Fruit fly (Drosophila melanogaster) whole organism, embryonic: ENCODE results near the gene Lasp.

ENCODE experiments used
- Atf-2 ChIP-seq: fragments of 200-800 bp; sonication (Bioruptor generic); optimal IDR thresholded peaks from 2 replicates; lab custom pipeline; 2016; ENCODE audit warnings: missing biosample characterization, missing genetic modification characterization
- CG10209 ChIP-seq: fragments of 200-800 bp; sonication (Bioruptor generic); optimal IDR thresholded peaks from 3 replicates; lab custom pipeline; 2017; ENCODE audit warnings: missing biosample characterization, mild to moderate bottlenecking, missing genetic modification characterization, missing genetic modification reagents
- CG10366 ChIP-seq: fragments of 200-800 bp; sonication (Bioruptor generic); IDR thresholded peaks from 2 replicates; pipeline ENCODE4 v1.3.6; 2022; ENCODE audit warnings: missing biosample characterization, missing genetic modification characterization
- CG10979 ChIP-seq: fragments of 200-800 bp; sonication (Bioruptor generic); optimal IDR thresholded peaks from 2 replicates; lab custom pipeline; 2018; ENCODE audit warnings: missing biosample characterization, mild to moderate bottlenecking, missing genetic modification characterization, moderate library complexity
- CG11247 ChIP-seq: fragments of 200-800 bp; sonication (Bioruptor generic); IDR thresholded peaks from 2 replicates; pipeline ENCODE4 v1.3.6; 2022; ENCODE audit warnings: missing biosample characterization, missing genetic modification characterization
- CG12391 ChIP-seq: fragments of 200-800 bp; sonication (Bioruptor generic); optimal IDR thresholded peaks from 3 replicates; lab custom pipeline; 2018; ENCODE audit warnings: missing biosample characterization, mild to moderate bottlenecking, missing genetic modification characterization, moderate library complexity
- CG12942 ChIP-seq: fragments of 200-800 bp; sonication (Bioruptor generic); optimal IDR thresholded peaks from 3 replicates; lab custom pipeline; 2016; ENCODE audit warnings: missing biosample characterization, missing genetic modification characterization
- CG13287 ChIP-seq: fragments of 200-800 bp; sonication (Bioruptor generic); IDR thresholded peaks from 2 replicates; pipeline ENCODE4 v1.3.6; 2022; ENCODE audit warnings: missing biosample characterization, missing genetic modification characterization; ENCODE audit not compliant: partially characterized antibody
- CG14710 ChIP-seq: fragments of 200-800 bp; sonication (Bioruptor generic); optimal IDR thresholded peaks from 3 replicates; lab custom pipeline; 2019; ENCODE audit warnings: missing biosample characterization, mild to moderate bottlenecking, missing genetic modification characterization, moderate library complexity
- CG15601 ChIP-seq: fragments of 200-800 bp; sonication (Bioruptor generic); optimal IDR thresholded peaks from 3 replicates; lab custom pipeline; 2019; ENCODE audit warnings: missing biosample characterization, mild to moderate bottlenecking, missing genetic modification characterization, moderate library complexity
- CG1603 ChIP-seq: fragments of 200-800 bp; sonication (Bioruptor generic); optimal IDR thresholded peaks from 2 replicates; lab custom pipeline; 2019; ENCODE audit warnings: missing biosample characterization, mild to moderate bottlenecking, missing genetic modification characterization, moderate library complexity
- CG17385 ChIP-seq: fragments of 200-800 bp; sonication (Bioruptor generic); optimal IDR thresholded peaks from 3 replicates; lab custom pipeline; 2018; ENCODE audit warnings: missing biosample characterization, mild to moderate bottlenecking, missing genetic modification characterization
- CG17612 ChIP-seq: fragments of 200-800 bp; sonication (Bioruptor generic); IDR thresholded peaks from 2 replicates; pipeline ENCODE4 v1.3.6; 2022; ENCODE audit warnings: missing biosample characterization, missing genetic modification characterization
- CG2678 ChIP-seq: fragments of 200-800 bp; sonication (Bioruptor generic); optimal IDR thresholded peaks from 3 replicates; lab custom pipeline; 2019; ENCODE audit warnings: missing biosample characterization, mild to moderate bottlenecking, missing genetic modification characterization, moderate library complexity
- CG34376 ChIP-seq: fragments of 200-800 bp; sonication (Bioruptor generic); optimal IDR thresholded peaks from 2 replicates; lab custom pipeline; 2018; ENCODE audit warnings: missing biosample characterization, mild to moderate bottlenecking, missing genetic modification characterization
- CG4707 ChIP-seq: fragments of 200-800 bp; sonication (Bioruptor generic); optimal IDR thresholded peaks from 2 replicates; lab custom pipeline; 2018; ENCODE audit warnings: missing biosample characterization, mild to moderate bottlenecking, missing genetic modification characterization, moderate library complexity
- CG6813 ChIP-seq: fragments of 200-800 bp; sonication (Bioruptor generic); optimal IDR thresholded peaks from 2 replicates; lab custom pipeline; 2017; ENCODE audit warnings: missing biosample characterization, missing genetic modification characterization, mild to moderate bottlenecking, moderate library complexity, missing genetic modification reagents
- CG7963 ChIP-seq: fragments of 200-800 bp; sonication (Bioruptor generic); IDR thresholded peaks from 3 replicates; pipeline ENCODE4 v1.3.6; 2022; ENCODE audit warnings: missing biosample characterization, missing genetic modification characterization; ENCODE audit not compliant: partially characterized antibody
- CG8089 ChIP-seq: fragments of 200-800 bp; sonication (Bioruptor generic); optimal IDR thresholded peaks from 3 replicates; lab custom pipeline; 2016; ENCODE audit warnings: missing biosample characterization, missing genetic modification characterization
- CG9932 ChIP-seq: fragments of 200-800 bp; sonication (Bioruptor generic); IDR thresholded peaks from 2 replicates; pipeline ENCODE4 v1.3.6; 2022; ENCODE audit warnings: missing biosample characterization, missing genetic modification characterization
- CkIIα-i1 ChIP-seq: fragments of 200-800 bp; sonication (Bioruptor generic); IDR thresholded peaks from 2 replicates; pipeline ENCODE4 v1.3.6; 2022; ENCODE audit warnings: missing biosample characterization, missing genetic modification characterization
- Dip3 ChIP-seq: fragments of 200-800 bp; sonication (Bioruptor generic); optimal IDR thresholded peaks from 3 replicates; lab custom pipeline; 2016; ENCODE audit warnings: missing biosample characterization, missing genetic modification characterization
- Eip74EF ChIP-seq, 2 experiments: fragments of 200-800 bp in 1 of 2; fragments of >200 bp in 1 of 2; sonication (Bioruptor generic) in 1 of 2; optimal IDR thresholded peaks; 2 replicates each; lab custom pipeline; 2017 to 2019; ENCODE audit warnings: missing biosample characterization in 2 of 2, missing genetic modification characterization in 2 of 2, mild to moderate bottlenecking in 1 of 2, moderate library complexity in 1 of 2
- HLH54F ChIP-seq: fragments of 200-800 bp; sonication (Bioruptor generic); optimal IDR thresholded peaks from 3 replicates; lab custom pipeline; 2016; ENCODE audit warnings: missing biosample characterization, missing genetic modification characterization
- Hmx ChIP-seq: fragments of 200-800 bp; sonication (Bioruptor generic); optimal IDR thresholded peaks from 2 replicates; lab custom pipeline; 2016; ENCODE audit warnings: missing biosample characterization, missing genetic modification characterization
- Hr3 ChIP-seq: fragments of 200-800 bp; sonication (Bioruptor generic); optimal IDR thresholded peaks from 3 replicates; lab custom pipeline; 2016; ENCODE audit warnings: missing biosample characterization, missing genetic modification characterization
- Hr51 ChIP-seq, 2 experiments: fragments of 200-800 bp; sonication (Bioruptor generic); optimal IDR thresholded peaks; 2 replicates in 1 of 2; 3 replicates in 1 of 2; lab custom pipeline; 2016 to 2018; ENCODE audit warnings: missing biosample characterization in 2 of 2, missing genetic modification characterization in 2 of 2, mild to moderate bottlenecking in 1 of 2, moderate library complexity in 1 of 2
- MBD-R2 ChIP-seq: fragments of 200-800 bp; sonication (Bioruptor generic); IDR thresholded peaks from 2 replicates; pipeline ENCODE4 v1.3.6; 2022; ENCODE audit warnings: missing biosample characterization, missing genetic modification characterization
- Mes4 ChIP-seq: fragments of 200-800 bp; sonication (Bioruptor generic); optimal IDR thresholded peaks from 2 replicates; lab custom pipeline; 2016; ENCODE audit warnings: missing biosample characterization, missing genetic modification characterization
- Mrtf ChIP-seq: fragments of 200-800 bp; sonication (Bioruptor generic); IDR thresholded peaks from 3 replicates; pipeline ENCODE4 v1.3.6; 2022; ENCODE audit warnings: missing biosample characterization, missing genetic modification characterization
- Myb ChIP-seq: fragments of 200-800 bp; sonication (Bioruptor generic); optimal IDR thresholded peaks from 2 replicates; lab custom pipeline; 2016; ENCODE audit warnings: missing biosample characterization, missing genetic modification characterization
- Side ChIP-seq: fragments of 200-800 bp; sonication (Bioruptor generic); optimal IDR thresholded peaks from 2 replicates; lab custom pipeline; 2016; ENCODE audit warnings: missing biosample characterization, missing genetic modification characterization
- Vsx1 ChIP-seq: fragments of 200-800 bp; sonication (Bioruptor generic); optimal IDR thresholded peaks from 2 replicates; lab custom pipeline; 2017; ENCODE audit warnings: missing biosample characterization, mild to moderate bottlenecking, missing genetic modification characterization, missing genetic modification reagents
- cad ChIP-seq: fragments of >200 bp; optimal IDR thresholded peaks from 2 replicates; lab custom pipeline; 2017; ENCODE audit warnings: missing biosample characterization, missing genetic modification characterization
- dm ChIP-seq: fragments of 200-800 bp; sonication (Bioruptor generic); optimal IDR thresholded peaks from 3 replicates; lab custom pipeline; 2016; ENCODE audit warnings: missing biosample characterization, missing genetic modification characterization
- dmrt11E ChIP-seq: fragments of 200-800 bp; sonication (Bioruptor generic); optimal IDR thresholded peaks from 3 replicates; lab custom pipeline; 2018; ENCODE audit warnings: missing biosample characterization, mild to moderate bottlenecking, missing genetic modification characterization, moderate library complexity
- ems ChIP-seq: fragments of 200-800 bp; sonication (Bioruptor generic); optimal IDR thresholded peaks from 3 replicates; lab custom pipeline; 2016; ENCODE audit warnings: missing biosample characterization, missing genetic modification characterization
- ewg ChIP-seq: fragments of 200-800 bp; sonication (Bioruptor generic); optimal IDR thresholded peaks from 3 replicates; lab custom pipeline; 2017; ENCODE audit warnings: mild to moderate bottlenecking, missing biosample characterization, missing genetic modification reagents, missing genetic modification characterization
- gcm2 ChIP-seq: fragments of 200-800 bp; sonication (Bioruptor generic); optimal IDR thresholded peaks from 2 replicates; lab custom pipeline; 2016; ENCODE audit warnings: missing biosample characterization, missing genetic modification characterization
- knrl ChIP-seq: fragments of 200-800 bp; sonication (Bioruptor generic); IDR thresholded peaks from 3 replicates; pipeline ENCODE4 v1.3.6; 2022; ENCODE audit warnings: missing biosample characterization, missing genetic modification characterization; ENCODE audit not compliant: partially characterized antibody
- lilli ChIP-seq: fragments of 200-800 bp; sonication (Bioruptor generic); optimal IDR thresholded peaks from 3 replicates; lab custom pipeline; 2016; ENCODE audit warnings: missing biosample characterization, missing genetic modification characterization
- onecut ChIP-seq: fragments of 200-800 bp; sonication (Bioruptor generic); IDR thresholded peaks from 2 replicates; pipeline ENCODE4 v1.3.6; 2022; ENCODE audit warnings: missing biosample characterization, missing genetic modification characterization
- pb ChIP-seq: fragments of 200-800 bp; sonication (Bioruptor generic); optimal IDR thresholded peaks from 3 replicates; lab custom pipeline; 2016; ENCODE audit warnings: missing biosample characterization, missing genetic modification characterization
- pnt ChIP-seq: fragments of 200-800 bp; sonication (Bioruptor generic); optimal IDR thresholded peaks from 3 replicates; lab custom pipeline; 2016; ENCODE audit warnings: missing biosample characterization, missing genetic modification characterization
- slbo ChIP-seq: fragments of 200-800 bp; sonication (Bioruptor generic); IDR thresholded peaks from 2 replicates; pipeline ENCODE4 v1.3.6; 2022; ENCODE audit warnings: missing biosample characterization, missing genetic modification characterization
- so ChIP-seq: fragments of 200-800 bp; sonication (Bioruptor generic); IDR thresholded peaks from 3 replicates; pipeline ENCODE4 v1.3.6; 2022; ENCODE audit warnings: missing biosample characterization, missing genetic modification characterization
- sr ChIP-seq: fragments of 200-800 bp; sonication (Bioruptor generic); IDR thresholded peaks from 3 replicates; pipeline ENCODE4 v1.3.6; 2022; ENCODE audit warnings: missing biosample characterization, missing genetic modification characterization
- stc ChIP-seq: fragments of 200-800 bp; sonication (Bioruptor generic); IDR thresholded peaks from 2 replicates; pipeline ENCODE4 v1.3.6; 2022; ENCODE audit warnings: missing biosample characterization, missing genetic modification characterization
- sug ChIP-seq: fragments of 200-800 bp; optimal IDR thresholded peaks from 2 replicates; lab custom pipeline; 2019; ENCODE audit warnings: missing biosample characterization, mild to moderate bottlenecking, missing genetic modification characterization, moderate library complexity
- tin ChIP-seq: fragments of 200-800 bp; sonication (Bioruptor generic); optimal IDR thresholded peaks from 3 replicates; lab custom pipeline; 2016; ENCODE audit warnings: missing biosample characterization, missing genetic modification characterization
- tup ChIP-seq: fragments of 200-800 bp; sonication (Bioruptor generic); optimal IDR thresholded peaks from 2 replicates; lab custom pipeline; 2016; ENCODE audit warnings: missing biosample characterization, mild to moderate bottlenecking, missing genetic modification characterization, moderate library complexity

Gene Lasp

DNA sequence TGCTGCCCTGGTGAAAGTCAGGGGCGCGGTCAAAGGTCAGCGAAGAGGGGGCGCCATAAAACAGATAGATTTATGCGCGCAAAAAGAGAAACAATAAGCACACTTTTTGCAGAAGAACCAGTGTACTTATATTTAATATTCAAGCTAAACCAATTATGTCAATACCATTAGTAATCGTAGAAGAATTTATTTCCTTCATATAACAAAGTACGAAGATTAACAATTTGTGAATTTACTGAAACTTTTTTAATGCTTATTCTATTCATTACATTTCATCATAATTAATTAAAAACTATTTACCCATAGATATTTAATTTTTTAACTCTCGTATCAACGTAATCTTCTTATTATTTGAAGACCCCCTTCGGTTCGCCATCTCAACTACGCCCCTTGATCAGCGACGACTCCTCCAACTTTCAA, 69.4 kb downstream of the Lasp start (continued):
- TF ChIP-seq CG14710 (tag; lab: Kevin White, UChicago) (peak; percentile 73), MBD-R2 (no peak), tup (no peak), CG15601 (tag; lab: Kevin White, UChicago) (peak; percentile 78), knrl (no peak), CG10366 (GFP tag; lab: Robert Waterston, UW) (no peak), Atf-2 (GFP tag; lab: Kevin White, UChicago) (peak; percentile 13), CG11247 (GFP tag; lab: Robert Waterston, UW) (peak; percentile 42; the same call in 1 of the 2 replicates), CG4707 (GFP tag; lab: Kevin White, UChicago) (peak; percentile 14), pnt (GFP tag; lab: Kevin White, UChicago) (peak; percentile 30), Mrtf (GFP tag; lab: Robert Waterston, UW) (no peak), CG10979 (tag; lab: Kevin White, UChicago) (peak; percentile 86), HLH54F (GFP tag; lab: Kevin White, UChicago) (no peak), CG34376 (GFP tag; lab: Kevin White, UChicago) (no peak), Dip3 (no peak), CG8089 (GFP tag; lab: Kevin White, UChicago) (no peak), CG2678 (tag; lab: Kevin White, UChicago) (peak; percentile 78), CG12942 (GFP tag; lab: Kevin White, UChicago) (peak; percentile 27), so (GFP tag; lab: Robert Waterston, UW) (no peak; the same call in 2 of the 3 replicates), CG12391 (tag; lab: Kevin White, UChicago) (peak; percentile 71), CG6813 (GFP tag; lab: Kevin White, UChicago) (peak; percentile 22), cad (GFP tag; lab: Kevin White, UChicago) (no peak), CG1603 (tag; lab: Kevin White, UChicago) (peak; percentile 42), Hr3 (GFP tag; lab: Kevin White, UChicago) (peak; percentile 54), CG9932 (GFP tag; lab: Robert Waterston, UW) (no peak), ems (GFP tag; lab: Kevin White, UChicago) (no peak), Hmx (GFP tag; lab: Kevin White, UChicago) (no peak), Mes4 (no peak), tin (peak; percentile 74), Myb (GFP tag; lab: Kevin White, UChicago) (no peak), CG17385 (GFP tag; lab: Kevin White, UChicago) (peak; percentile 48), Eip74EF (GFP tag; optimal IDR thresholded peaks at IDR 0.05; lab: Kevin White, UChicago) (peak in 1 of 2 experiments; percentile 69), CG17612 (GFP tag; lab: Robert Waterston, UW) (no peak), slbo (GFP tag; lab: Robert Waterston, UW) (no peak), CG7963 (no peak), dmrt11E (tag; lab: Kevin White, UChicago) (peak; percentile 49), Side (GFP tag; lab: Kevin White, UChicago) (no peak), CkIIα-i1 (GFP tag; lab: Robert Waterston, UW) (no peak), lilli (GFP tag; lab: Kevin White, UChicago) (no peak), sr (GFP tag; lab: Robert Waterston, UW) (no peak), ewg (GFP tag; lab: Kevin White, UChicago) (peak; percentile 69), CG10209 (peak; percentile 55), Hr51 (GFP tag; optimal IDR thresholded peaks at IDR 0.05; lab: Kevin White, UChicago) (peak in 1 of 2 experiments; percentile 70), Vsx1 (GFP tag; lab: Kevin White, UChicago) (no peak), sug (tag; lab: Kevin White, UChicago) (no peak), pb (GFP tag; lab: Kevin White, UChicago) (no peak), gcm2 (GFP tag; lab: Kevin White, UChicago) (no peak), CG13287 (GFP tag; lab: Robert Waterston, UW) (no peak), onecut (GFP tag; lab: Robert Waterston, UW) (no peak), stc (GFP tag; lab: Robert Waterston, UW) (no peak), dm (GFP tag; lab: Kevin White, UChicago) (no peak)
